Fruit fly (Drosophila melanogaster) whole organism, pupa: ENCODE data around the gene mRpL39.

Source experiments
- CG14655 ChIP-seq: fragments of 200-800 bp; sonication (Bioruptor generic); optimal IDR thresholded peaks from 3 replicates; lab custom pipeline; 2017; ENCODE audit warnings: mild to moderate bottlenecking, missing biosample characterization, missing genetic modification reagents, missing genetic modification characterization
- CG34367 ChIP-seq: fragments of 200-800 bp; sonication (Bioruptor generic); optimal IDR thresholded peaks from 2 replicates; lab custom pipeline; 2018; ENCODE audit warnings: missing biosample characterization, mild to moderate bottlenecking, missing genetic modification characterization
- EcR ChIP-seq: fragments of 200-800 bp; sonication (Bioruptor generic); optimal IDR thresholded peaks from 3 replicates; lab custom pipeline; 2019; ENCODE audit warnings: missing biosample characterization, missing genetic modification characterization, mild to moderate bottlenecking, moderate library complexity, missing genetic modification reagents

- no peak for TF ChIP-seq CG34367 (tag; lab: Kevin White, UChicago)
- TF ChIP-seq CG14655 (GFP tag; lab: Kevin White, UChicago): no peak
- TF ChIP-seq EcR (GFP tag; lab: Kevin White, UChicago): peak; percentile 66
These were observed 19.4 kb downstream of the mRpL39 start for dm6 chr3L:14980038-14980437.
